Fruit fly (Drosophila melanogaster) whole organism: ENCODE measurements around the gene bond.

ENCODE experiments used
- EcR ChIP-seq, 2 experiments: fragments of >200 bp; optimal IDR thresholded peaks; 2 replicates each; lab custom pipeline; 2017; ENCODE audit warnings: missing biosample characterization in 2 of 2, missing genetic modification characterization in 2 of 2, missing genetic modification reagents in 2 of 2
- psq ChIP-seq: fragments of >200 bp; optimal IDR thresholded peaks from 2 replicates; lab custom pipeline; 2017
- usp ChIP-seq: fragments of >200 bp; optimal IDR thresholded peaks from 2 replicates; lab custom pipeline; 2017; ENCODE audit warnings: missing biosample characterization, missing genetic modification characterization, mixed read lengths

DNA sequence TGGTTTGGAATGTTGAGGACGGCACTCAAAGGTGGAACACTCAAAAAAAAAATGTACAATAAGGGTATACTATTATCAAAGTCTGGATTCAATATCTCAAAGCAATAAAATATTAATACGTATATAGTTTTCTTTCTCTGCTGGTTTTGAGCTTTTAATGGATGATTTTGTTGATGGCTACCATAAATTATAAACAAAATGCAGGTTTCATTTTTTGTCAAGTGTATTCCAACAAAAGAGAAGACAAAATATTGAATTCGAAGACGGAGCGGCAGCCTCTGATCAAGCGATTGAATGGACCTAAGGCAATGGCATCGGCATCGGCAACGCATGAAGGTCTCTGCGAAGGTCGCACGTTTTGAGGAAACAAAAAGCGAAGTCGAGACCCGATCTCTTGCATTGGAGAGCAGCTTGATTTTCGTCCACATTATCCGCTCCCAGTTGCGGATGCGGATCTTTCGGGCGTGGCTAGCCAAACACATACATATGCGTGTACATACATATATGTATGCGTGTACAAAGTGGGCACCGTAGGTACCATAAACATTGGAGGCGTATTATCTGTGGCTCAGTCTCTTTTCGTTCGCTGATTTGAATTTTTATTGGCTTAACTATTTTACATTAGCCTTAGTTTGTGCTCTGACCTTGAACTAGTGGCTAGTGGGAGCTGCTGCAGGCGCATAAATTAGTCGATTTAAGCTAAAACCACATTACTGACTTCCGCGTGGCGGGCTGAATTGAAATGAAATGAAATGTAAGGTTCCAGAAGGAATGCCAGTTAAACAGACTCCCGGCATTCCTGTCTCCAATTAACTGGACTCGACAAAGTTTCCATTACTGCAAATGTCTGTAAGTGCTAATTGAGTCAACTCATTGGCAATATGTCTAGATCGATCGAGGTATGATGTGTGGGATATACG, 13.7 kb upstream of the bond start:
- TF ChIP-seq usp (GFP tag; lab: Kevin White, UChicago) (no peak), EcR (GFP tag; optimal IDR thresholded peaks at IDR 0.05; lab: Kevin White, UChicago) (no peak), psq (no peak)
